Fruit fly (Drosophila melanogaster) whole organism: Measurements from ENCODE around the gene CG5162.

Experiments used
- CG8478 ChIP-seq: fragments of >200 bp; optimal IDR thresholded peaks from 2 replicates; lab custom pipeline; 2018; ENCODE audit warnings: inconsistent platforms
- Dll ChIP-seq: fragments of >200 bp; optimal IDR thresholded peaks from 2 replicates; lab custom pipeline; 2017

dm6 chrX:17215004-17215403 is at the start of gene CG5162:
- TF ChIP-seq Dll (lab: Kevin White, UChicago) (no peak), CG8478 (lab: Kevin White, UChicago) (no peak)
